Fruit fly (Drosophila melanogaster) whole organism, adult: ENCODE results near the gene Mat89Ba.

Source experiments
- CG11617 ChIP-seq: fragments of 200-800 bp; sonication (Bioruptor generic); optimal IDR thresholded peaks from 2 replicates; lab custom pipeline; 2017; ENCODE audit warnings: mild to moderate bottlenecking, missing biosample characterization, missing genetic modification reagents, missing genetic modification characterization
- CG33017 ChIP-seq: fragments of 200-800 bp; sonication (Bioruptor generic); optimal IDR thresholded peaks from 2 replicates; lab custom pipeline; 2018; ENCODE audit warnings: missing biosample characterization, mild to moderate bottlenecking, missing genetic modification characterization, moderate library complexity
- CG7045 ChIP-seq: fragments of 200-800 bp; sonication (Bioruptor generic); optimal IDR thresholded peaks from 2 replicates; lab custom pipeline; 2017; ENCODE audit warnings: missing biosample characterization, mild to moderate bottlenecking, missing genetic modification characterization
- Crg-1 ChIP-seq: fragments of 200-800 bp; sonication (Bioruptor generic); optimal IDR thresholded peaks from 2 replicates; lab custom pipeline; 2016; ENCODE audit warnings: missing biosample characterization, missing genetic modification characterization
- Mnt ChIP-seq: fragments of 200-800 bp; sonication (Bioruptor generic); optimal IDR thresholded peaks from 2 replicates; lab custom pipeline; 2016; ENCODE audit warnings: missing biosample characterization, mild to moderate bottlenecking, missing genetic modification characterization
- bab1 ChIP-seq: fragments of 200-800 bp; sonication (Bioruptor generic); optimal IDR thresholded peaks from 3 replicates; lab custom pipeline; 2019; ENCODE audit warnings: missing biosample characterization, mild to moderate bottlenecking, missing genetic modification characterization, moderate library complexity
- kay ChIP-seq: fragments of 200-800 bp; sonication (Bioruptor generic); peaks from one replicate; lab custom pipeline; 2016; ENCODE audit warnings: missing biosample characterization, missing genetic modification characterization, borderline replicate concordance
- pad ChIP-seq: fragments of 200-800 bp; sonication (Bioruptor generic); optimal IDR thresholded peaks from 3 replicates; lab custom pipeline; 2017; ENCODE audit warnings: missing biosample characterization, missing genetic modification characterization, mild to moderate bottlenecking, moderate library complexity, missing genetic modification reagents
- tj ChIP-seq: fragments of 200-800 bp; sonication (Bioruptor generic); optimal IDR thresholded peaks from 3 replicates; lab custom pipeline; 2017; ENCODE audit warnings: missing biosample characterization, mild to moderate bottlenecking, missing genetic modification characterization, moderate library complexity

DNA sequence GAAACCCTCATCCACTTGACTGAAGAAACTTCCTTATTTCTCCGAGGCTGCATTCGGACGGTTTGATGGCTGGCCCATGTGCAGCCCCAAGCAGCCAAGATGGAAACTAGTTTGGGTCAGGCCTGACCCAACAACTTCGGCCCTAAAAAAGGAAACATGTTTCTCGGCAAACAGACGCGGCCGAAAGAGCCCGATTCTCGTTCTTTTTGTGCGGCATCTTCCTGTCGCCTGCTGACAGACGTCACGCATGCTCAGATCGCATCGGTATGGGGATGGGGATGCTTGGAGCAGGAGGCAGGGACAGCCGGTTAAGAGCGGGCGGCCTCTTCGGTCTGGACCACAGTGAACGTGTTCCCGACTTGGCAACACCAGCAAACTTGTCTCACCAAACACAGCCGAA lies 44.5 kb upstream of the Mat89Ba start:
- TF ChIP-seq CG11617 (GFP tag; lab: Kevin White, UChicago), result no peak
- TF ChIP-seq tj (GFP tag; lab: Kevin White, UChicago), result no peak
- TF ChIP-seq bab1, result no peak
- TF ChIP-seq kay (GFP tag; lab: Kevin White, UChicago), result no peak
- TF ChIP-seq CG33017, result no peak
- no peak for TF ChIP-seq Mnt (GFP tag; lab: Kevin White, UChicago)
- TF ChIP-seq CG7045 (GFP tag; lab: Kevin White, UChicago), result no peak
- no peak for TF ChIP-seq Crg-1 (GFP tag; lab: Kevin White, UChicago)
- no peak for TF ChIP-seq pad (GFP tag; lab: Kevin White, UChicago)
